Fruit fly (Drosophila melanogaster) whole organism, wandering third instar larva: Measurements from ENCODE around the gene DENR.
A peak's percentile ranks its signal among the peaks of the same experiment; 100 is the strongest.

Experiments
- Abd-B ChIP-seq: fragments of >200 bp; optimal IDR thresholded peaks from 2 replicates; lab custom pipeline; 2017; ENCODE audit warnings: missing biosample characterization, missing genetic modification characterization
- CG9705 ChIP-seq: fragments of 200-800 bp; sonication (Bioruptor generic); optimal IDR thresholded peaks from 2 replicates; lab custom pipeline; 2018; ENCODE audit warnings: missing biosample characterization, mild to moderate bottlenecking, missing genetic modification characterization
- Dfd ChIP-seq: fragments of >200 bp; optimal IDR thresholded peaks from 2 replicates; lab custom pipeline; 2017; ENCODE audit warnings: missing biosample characterization, missing genetic modification characterization
- Dif ChIP-seq: fragments of 200-275, 200-300 bp; sonication (Bioruptor generic); optimal IDR thresholded peaks from 2 replicates; lab custom pipeline; 2018; ENCODE audit warnings: missing biosample characterization, missing genetic modification characterization; ENCODE audit not compliant: partially characterized antibody
- GATAd ChIP-seq: sonication (Bioruptor generic); optimal IDR thresholded peaks from 2 replicates; lab custom pipeline; 2016; ENCODE audit warnings: missing biosample characterization, missing genetic modification characterization
- HLH106 ChIP-seq: fragments of 200-800 bp; optimal IDR thresholded peaks from 3 replicates; lab custom pipeline; 2019; ENCODE audit warnings: missing biosample characterization, mild to moderate bottlenecking, missing genetic modification characterization, moderate library complexity
- Hnf4 ChIP-seq: fragments of 200-800 bp; sonication (Bioruptor generic); optimal IDR thresholded peaks from 2 replicates; lab custom pipeline; 2016; ENCODE audit warnings: missing biosample characterization, mild to moderate bottlenecking, missing genetic modification characterization
- Hr78 ChIP-seq: fragments of >200 bp; optimal IDR thresholded peaks from 2 replicates; lab custom pipeline; 2017; ENCODE audit warnings: missing biosample characterization, missing genetic modification characterization
- Hr83 ChIP-seq: fragments of 200-300 bp; sonication (Bioruptor generic); optimal IDR thresholded peaks from 2 replicates; lab custom pipeline; 2016; ENCODE audit warnings: missing biosample characterization, mild to moderate bottlenecking, missing genetic modification characterization, moderate library complexity; ENCODE audit not compliant: poor library complexity, severe bottlenecking
- Jra ChIP-seq: sonication (Bioruptor generic); optimal IDR thresholded peaks from 2 replicates; lab custom pipeline; 2016; ENCODE audit warnings: missing biosample characterization, missing genetic modification characterization
- Mio ChIP-seq: sonication (Bioruptor generic); optimal IDR thresholded peaks from 2 replicates; lab custom pipeline; 2016; ENCODE audit warnings: missing biosample characterization, missing genetic modification characterization
- Myc ChIP-seq: fragments of >200 bp; optimal IDR thresholded peaks from 2 replicates; lab custom pipeline; 2017
- N ChIP-seq: fragments of >200 bp; optimal IDR thresholded peaks from 2 replicates; lab custom pipeline; 2018; ENCODE audit warnings: missing biosample characterization, missing external identifiers, missing genetic modification characterization
- OdsH ChIP-seq: fragments of 200-800 bp; sonication (Bioruptor generic); optimal IDR thresholded peaks from 2 replicates; lab custom pipeline; 2016; ENCODE audit warnings: missing biosample characterization, mild to moderate bottlenecking, missing genetic modification characterization
- Rel ChIP-seq, 2 experiments: fragments of 200-800 bp; sonication (Bioruptor generic) in 1 of 2; optimal IDR thresholded peaks; 2 replicates in 1 of 2; 3 replicates in 1 of 2; lab custom pipeline; 2016 to 2019; ENCODE audit warnings: mild to moderate bottlenecking in 2 of 2, missing biosample characterization in 2 of 2, missing genetic modification characterization in 2 of 2, moderate library complexity in 1 of 2
- Sp1 ChIP-seq: fragments of 200-800 bp; sonication (Bioruptor generic); optimal IDR thresholded peaks from 3 replicates; lab custom pipeline; 2019; ENCODE audit warnings: missing biosample characterization, mild to moderate bottlenecking, missing genetic modification characterization, moderate library complexity
- Vsx2 ChIP-seq: fragments of 200-300, 225-300 bp; sonication (Bioruptor generic); optimal IDR thresholded peaks from 2 replicates; lab custom pipeline; 2018; ENCODE audit warnings: missing biosample characterization, missing genetic modification characterization; ENCODE audit not compliant: partially characterized antibody
- br ChIP-seq: fragments of 200-800 bp; sonication (Bioruptor generic); optimal IDR thresholded peaks from 2 replicates; lab custom pipeline; 2016; ENCODE audit warnings: missing biosample characterization, missing genetic modification characterization
- brk ChIP-seq: fragments of 200-800 bp; sonication (Bioruptor generic); optimal IDR thresholded peaks from 2 replicates; lab custom pipeline; 2016; ENCODE audit warnings: missing biosample characterization, mild to moderate bottlenecking, missing genetic modification characterization
- dl ChIP-seq, 2 experiments: fragments of 175-275, 200-275 bp in 1 of 2; fragments of 200-275 bp in 1 of 2; sonication (Bioruptor generic); optimal IDR thresholded peaks; lab custom pipeline; 2018; ENCODE audit warnings: mild to moderate bottlenecking in 2 of 2, missing biosample characterization in 2 of 2, missing genetic modification characterization in 2 of 2, moderate library complexity in 2 of 2; ENCODE audit not compliant: partially characterized antibody in 2 of 2, insufficient read depth in 1 of 2
- dmrt93B ChIP-seq: fragments of 200-800 bp; sonication (Bioruptor generic); optimal IDR thresholded peaks from 2 replicates; lab custom pipeline; 2018; ENCODE audit warnings: missing biosample characterization, mild to moderate bottlenecking, missing genetic modification characterization
- dsf ChIP-seq: sonication (Bioruptor generic); optimal IDR thresholded peaks from 2 replicates; lab custom pipeline; 2016; ENCODE audit warnings: missing biosample characterization, missing genetic modification characterization, borderline replicate concordance
- ey ChIP-seq: fragments of 200-800 bp; sonication (Bioruptor generic); optimal IDR thresholded peaks from 2 replicates; lab custom pipeline; 2016; ENCODE audit warnings: missing biosample characterization, missing genetic modification characterization
- foxo ChIP-seq, 2 experiments: fragments of 200-800 bp; sonication (Bioruptor generic); optimal IDR thresholded peaks; 2 replicates in 1 of 2; 3 replicates in 1 of 2; lab custom pipeline; 2016 to 2017; ENCODE audit warnings: missing biosample characterization in 2 of 2, missing genetic modification characterization in 2 of 2
- fru ChIP-seq: fragments of 200-800 bp; sonication (Bioruptor generic); optimal IDR thresholded peaks from 3 replicates; lab custom pipeline; 2016; ENCODE audit warnings: missing biosample characterization, mild to moderate bottlenecking, missing genetic modification characterization
- h ChIP-seq: fragments of 200-800 bp; sonication (Bioruptor generic); optimal IDR thresholded peaks from 3 replicates; lab custom pipeline; 2016; ENCODE audit warnings: missing biosample characterization, mild to moderate bottlenecking, missing genetic modification characterization
- jim ChIP-seq: fragments of 175-275, 200-325 bp; sonication (Bioruptor generic); optimal IDR thresholded peaks from 2 replicates; lab custom pipeline; 2016; ENCODE audit warnings: missing biosample characterization, mild to moderate bottlenecking, missing genetic modification characterization
- lola ChIP-seq: fragments of >200 bp; optimal IDR thresholded peaks from 2 replicates; lab custom pipeline; 2017; ENCODE audit warnings: missing biosample characterization, missing genetic modification characterization
- pan ChIP-seq: fragments of >200 bp; optimal IDR thresholded peaks from 2 replicates; lab custom pipeline; 2017
- sage ChIP-seq: fragments of 200-800 bp; sonication (Bioruptor generic); optimal IDR thresholded peaks from 2 replicates; lab custom pipeline; 2016; ENCODE audit warnings: missing biosample characterization, mild to moderate bottlenecking, missing genetic modification characterization
- sv ChIP-seq: fragments of 200-800 bp; sonication (Bioruptor generic); optimal IDR thresholded peaks from 3 replicates; lab custom pipeline; 2016; ENCODE audit warnings: missing biosample characterization, missing genetic modification characterization
- tai ChIP-seq: sonication (Bioruptor generic); optimal IDR thresholded peaks from 2 replicates; lab custom pipeline; 2016; ENCODE audit warnings: missing biosample characterization, missing genetic modification characterization
- usp ChIP-seq: fragments of >200 bp; optimal IDR thresholded peaks from 2 replicates; lab custom pipeline; 2017; ENCODE audit warnings: missing biosample characterization, missing genetic modification characterization
- woc ChIP-seq: sonication (Bioruptor generic); optimal IDR thresholded peaks from 2 replicates; lab custom pipeline; 2016; ENCODE audit warnings: missing biosample characterization, mild to moderate bottlenecking, missing genetic modification characterization

DENR gene

dm6 chrX:16867622-16868021 is 18.7 kb downstream of the DENR start:
- TF ChIP-seq dmrt93B (GFP tag; lab: Kevin White, UChicago) = no peak
- no peak for TF ChIP-seq sage (GFP tag; lab: Kevin White, UChicago)
- TF ChIP-seq OdsH (GFP tag; lab: Kevin White, UChicago) = no peak
- TF ChIP-seq Jra (GFP tag; lab: Kevin White, UChicago) = no peak

- TF ChIP-seq sv (GFP tag; lab: Kevin White, UChicago) (no peak), brk (GFP tag; lab: Kevin White, UChicago) (no peak), ey (no peak), Mio (GFP tag; lab: Kevin White, UChicago) (no peak), GATAd (GFP tag; lab: Kevin White, UChicago) (no peak), Vsx2 (no peak), h (GFP tag; lab: Kevin White, UChicago) (no peak), N (GFP tag; lab: Kevin White, UChicago) (no peak), foxo (GFP tag; optimal IDR thresholded peaks at IDR 0.05; lab: Kevin White, UChicago) (no peak), lola (GFP tag; lab: Kevin White, UChicago) (no peak), Jra (GFP tag; lab: Kevin White, UChicago) (no peak), fru (GFP tag; lab: Kevin White, UChicago) (no peak), Hr78 (no peak), Myc (lab: Kevin White, UChicago) (no peak), HLH106 (tag; lab: Kevin White, UChicago) (no peak), Dfd (GFP tag; lab: Kevin White, UChicago) (no peak), Abd-B (GFP tag; lab: Kevin White, UChicago) (no peak), tai (GFP tag; lab: Kevin White, UChicago) (no peak)
Measured at dm6 chrX:16859732-16860131, 26.6 kb downstream of the DENR start.

- no peak for TF ChIP-seq foxo (GFP tag; optimal IDR thresholded peaks at IDR 0.05; lab: Kevin White, UChicago)
- TF ChIP-seq Hnf4 = no peak
- no peak for TF ChIP-seq HLH106 (tag; lab: Kevin White, UChicago)
- TF ChIP-seq usp (GFP tag; lab: Kevin White, UChicago) = no peak
- TF ChIP-seq sv (GFP tag; lab: Kevin White, UChicago) = peak; percentile 16
- TF ChIP-seq, all 38 proteins: peak for 1
Measured at dm6 chrX:16854746-16855145, 31.6 kb downstream of the DENR start.

dm6 chrX:16849517-16849916 is 36.8 kb downstream of the DENR start:
- no peak for TF ChIP-seq Hnf4
- peak; percentile 35 for TF ChIP-seq Dfd (GFP tag; lab: Kevin White, UChicago)
- TF ChIP-seq Vsx2 = no peak

DNA sequence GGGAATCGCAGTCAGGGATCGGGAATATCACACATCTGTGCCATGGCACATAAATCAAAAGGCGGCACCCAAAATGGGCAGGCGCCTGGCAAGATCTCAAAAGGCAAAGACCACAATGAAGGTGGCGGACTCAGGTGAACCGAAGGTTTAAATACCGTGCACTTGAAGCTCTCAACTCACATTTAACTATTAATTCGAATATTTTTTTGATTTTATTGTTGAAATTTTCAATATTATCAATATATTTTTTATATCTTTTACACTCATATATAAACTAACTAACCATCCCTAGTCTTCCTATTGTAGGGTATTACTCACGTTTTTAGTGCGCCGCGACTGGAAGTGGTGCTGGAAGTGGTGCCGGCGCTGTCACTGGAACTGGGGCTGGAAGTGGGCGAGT is 37.4 kb downstream of the DENR start:
- TF ChIP-seq br (GFP tag; lab: Kevin White, UChicago) (no peak), HLH106 (tag; lab: Kevin White, UChicago) (no peak), brk (GFP tag; lab: Kevin White, UChicago) (no peak), dsf (GFP tag; lab: Kevin White, UChicago) (no peak), Hr83 (GFP tag; lab: Kevin White, UChicago) (no peak), usp (GFP tag; lab: Kevin White, UChicago) (no peak), Mio (GFP tag; lab: Kevin White, UChicago) (no peak), N (GFP tag; lab: Kevin White, UChicago) (no peak), Vsx2 (no peak), dl (GFP tag; optimal IDR thresholded peaks at IDR 0.05; lab: Kevin White, UChicago; ENCODE audit: insufficient read depth in 1 of 2, partially characterized antibody in 2 of 2) (no peak), Abd-B (GFP tag; lab: Kevin White, UChicago) (no peak), sage (GFP tag; lab: Kevin White, UChicago) (no peak), Dif (GFP tag; lab: Kevin White, UChicago) (no peak), woc (GFP tag; lab: Kevin White, UChicago) (no peak), Myc (lab: Kevin White, UChicago) (no peak), jim (no peak)

dm6 chrX:16846575-16846974 is 39.8 kb downstream of the DENR start:
- no peak for TF ChIP-seq Myc (lab: Kevin White, UChicago)
- TF ChIP-seq br (GFP tag; lab: Kevin White, UChicago) = no peak
- no peak for TF ChIP-seq Dif (GFP tag; lab: Kevin White, UChicago)
- no peak for TF ChIP-seq brk (GFP tag; lab: Kevin White, UChicago)
- TF ChIP-seq GATAd (GFP tag; lab: Kevin White, UChicago) = no peak
- no peak for TF ChIP-seq sv (GFP tag; lab: Kevin White, UChicago)
- no peak for TF ChIP-seq Rel (GFP tag; optimal IDR thresholded peaks at IDR 0.05; lab: Kevin White, UChicago)
- no peak for TF ChIP-seq Rel (tag; optimal IDR thresholded peaks at IDR 0.05; lab: Kevin White, UChicago)
- no peak for TF ChIP-seq Hr78
- no peak for TF ChIP-seq pan (lab: Kevin White, UChicago)
- no peak for TF ChIP-seq Sp1 (GFP tag; lab: Kevin White, UChicago)
- TF ChIP-seq CG9705 (GFP tag; lab: Kevin White, UChicago) = no peak
- no peak for TF ChIP-seq Hr83 (GFP tag; lab: Kevin White, UChicago)
- TF ChIP-seq foxo (GFP tag; optimal IDR thresholded peaks at IDR 0.05; lab: Kevin White, UChicago) = no peak
- TF ChIP-seq dl (GFP tag; optimal IDR thresholded peaks at IDR 0.05; lab: Kevin White, UChicago; ENCODE audit: insufficient read depth in 1 of 2, partially characterized antibody in 2 of 2) = no peak
- TF ChIP-seq dmrt93B (GFP tag; lab: Kevin White, UChicago) = no peak
- TF ChIP-seq Vsx2 = no peak
